Fruit fly (Drosophila melanogaster): ENCODE results near the gene mge.

mge gene

dm6 chr3L:3876861-3877260 lies 32.9 kb downstream of the mge start (continued):
- TF ChIP-seq kni (GFP tag; optimal IDR thresholded peaks at IDR 0.05) (peak; percentile 34), cg (GFP tag; optimal IDR thresholded peaks at IDR 0.05) (peak; percentile 77), pfk (GFP tag; optimal IDR thresholded peaks at IDR 0.05) (no peak), dati (GFP tag; IDR thresholded peaks at IDR 0.05) (no peak), schlank (tag; optimal IDR thresholded peaks at IDR 0.05) (no peak), Taf1 (GFP tag; IDR thresholded peaks at IDR 0.05) (no peak), Mes4 (GFP tag; optimal IDR thresholded peaks at IDR 0.05) (no peak), CG6654 (GFP tag; optimal IDR thresholded peaks at IDR 0.05) (no peak), CG30431 (GFP tag; optimal IDR thresholded peaks at IDR 0.05) (no peak), NFAT (GFP tag; IDR thresholded peaks at IDR 0.05) (no peak), Med (GFP tag) (peak; percentile 34), HLH4C (GFP tag; IDR thresholded peaks at IDR 0.05; ENCODE audit: partially characterized antibody) (no peak), CG2129 (GFP tag; IDR thresholded peaks at IDR 0.05; ENCODE audit: partially characterized antibody) (no peak), CG6175 (GFP tag; IDR thresholded peaks at IDR 0.05) (no peak), CG1233 (GFP tag; optimal IDR thresholded peaks at IDR 0.05) (no peak), unc-4 (GFP tag; IDR thresholded peaks at IDR 0.05; ENCODE audit: partially characterized antibody) (no peak), z (GFP tag; IDR thresholded peaks at IDR 0.05) (peak; percentile 60; the same call in 1 of the 3 replicates), CG30403 (GFP tag; optimal IDR thresholded peaks at IDR 0.05) (no peak), CG32772 (GFP tag; IDR thresholded peaks at IDR 0.05) (no peak), dysf (GFP tag; IDR thresholded peaks at IDR 0.05) (no peak), CG12391 (tag; optimal IDR thresholded peaks at IDR 0.05) (no peak), E2f2 (GFP tag; IDR thresholded peaks at IDR 0.05) (no peak), kay (GFP tag; optimal IDR thresholded peaks at IDR 0.05) (no peak), CG17612 (GFP tag; IDR thresholded peaks at IDR 0.05) (no peak), Rx (GFP tag; IDR thresholded peaks at IDR 0.05) (no peak), Dp (GFP tag; optimal IDR thresholded peaks at IDR 0.05) (no peak), CG31388 (GFP tag; optimal IDR thresholded peaks at IDR 0.05) (no peak), dmrt99B (tag; optimal IDR thresholded peaks at IDR 0.05) (no peak), CG12236 (GFP tag; optimal IDR thresholded peaks at IDR 0.05) (no peak), Side (GFP tag; optimal IDR thresholded peaks at IDR 0.05) (no peak), CG15479 (GFP tag; optimal IDR thresholded peaks at IDR 0.05) (peak; percentile 79), bsh (GFP tag; optimal IDR thresholded peaks at IDR 0.05) (no peak), CG4360 (GFP tag; IDR thresholded peaks at IDR 0.05) (peak; percentile 79), wek (GFP tag; optimal IDR thresholded peaks at IDR 0.05) (no peak), ttk (GFP tag; IDR thresholded peaks at IDR 0.05) (no peak), CG6254 (GFP tag; optimal IDR thresholded peaks at IDR 0.05) (peak; percentile 2), zen (tag; optimal IDR thresholded peaks at IDR 0.05) (peak; percentile 57), CG17385 (GFP tag; optimal IDR thresholded peaks at IDR 0.05) (no peak), cato (GFP tag; optimal IDR thresholded peaks at IDR 0.05; ENCODE audit: borderline replicate concordance) (no peak)

DNA sequence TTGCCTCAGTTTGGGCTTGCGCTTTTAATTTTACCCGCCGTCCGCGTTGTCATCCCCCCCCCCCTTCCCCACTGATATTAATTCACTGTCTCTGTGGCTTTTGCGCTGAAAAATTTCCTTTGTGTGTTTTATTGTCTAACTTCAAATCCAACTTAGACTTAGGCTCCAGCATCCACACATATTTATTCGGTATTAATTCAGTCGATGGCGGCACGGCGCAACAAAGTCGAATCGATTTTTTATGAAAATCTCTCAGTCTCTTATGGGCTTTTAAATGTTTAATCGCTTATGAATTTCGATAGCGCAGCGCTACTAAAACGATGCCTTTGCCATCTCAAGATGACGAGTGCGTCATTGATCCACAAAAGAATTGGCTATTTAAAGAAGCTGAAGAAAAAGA lies 33.7 kb downstream of the mge start:
- TF ChIP-seq CG13296 (GFP tag; optimal IDR thresholded peaks at IDR 0.05) (no peak), bbx (GFP tag; IDR thresholded peaks at IDR 0.05; ENCODE audit: partially characterized antibody) (no peak), CG10959 (GFP tag; IDR thresholded peaks at IDR 0.05) (no peak), Fer3 (tag; optimal IDR thresholded peaks at IDR 0.05) (no peak), Awh (GFP tag; IDR thresholded peaks at IDR 0.05) (peak; percentile 67; the same call in 1 of the 2 replicates), abd-A (tag; optimal IDR thresholded peaks at IDR 0.05) (peak; percentile 57), YL-1 (GFP tag; optimal IDR thresholded peaks at IDR 0.05) (no peak), Antp (GFP tag; optimal IDR thresholded peaks at IDR 0.05) (no peak), Meics (GFP tag; optimal IDR thresholded peaks at IDR 0.05) (no peak), CG10431 (GFP tag; optimal IDR thresholded peaks at IDR 0.05) (no peak), CG4730 (GFP tag; IDR thresholded peaks at IDR 0.05) (no peak), danr (GFP tag; IDR thresholded peaks at IDR 0.05) (no peak), MTF-1 (GFP tag; optimal IDR thresholded peaks at IDR 0.05; ENCODE audit: borderline replicate concordance) (no peak), CG43689 (GFP tag; IDR thresholded peaks at IDR 0.05) (no peak), Sox100B (GFP tag; optimal IDR thresholded peaks at IDR 0.05) (no peak)

Measured in whole organism, embryonic.